Fruit fly (Drosophila melanogaster): Measurements from ENCODE around the gene CG9269.

Gene CG9269

DNA sequence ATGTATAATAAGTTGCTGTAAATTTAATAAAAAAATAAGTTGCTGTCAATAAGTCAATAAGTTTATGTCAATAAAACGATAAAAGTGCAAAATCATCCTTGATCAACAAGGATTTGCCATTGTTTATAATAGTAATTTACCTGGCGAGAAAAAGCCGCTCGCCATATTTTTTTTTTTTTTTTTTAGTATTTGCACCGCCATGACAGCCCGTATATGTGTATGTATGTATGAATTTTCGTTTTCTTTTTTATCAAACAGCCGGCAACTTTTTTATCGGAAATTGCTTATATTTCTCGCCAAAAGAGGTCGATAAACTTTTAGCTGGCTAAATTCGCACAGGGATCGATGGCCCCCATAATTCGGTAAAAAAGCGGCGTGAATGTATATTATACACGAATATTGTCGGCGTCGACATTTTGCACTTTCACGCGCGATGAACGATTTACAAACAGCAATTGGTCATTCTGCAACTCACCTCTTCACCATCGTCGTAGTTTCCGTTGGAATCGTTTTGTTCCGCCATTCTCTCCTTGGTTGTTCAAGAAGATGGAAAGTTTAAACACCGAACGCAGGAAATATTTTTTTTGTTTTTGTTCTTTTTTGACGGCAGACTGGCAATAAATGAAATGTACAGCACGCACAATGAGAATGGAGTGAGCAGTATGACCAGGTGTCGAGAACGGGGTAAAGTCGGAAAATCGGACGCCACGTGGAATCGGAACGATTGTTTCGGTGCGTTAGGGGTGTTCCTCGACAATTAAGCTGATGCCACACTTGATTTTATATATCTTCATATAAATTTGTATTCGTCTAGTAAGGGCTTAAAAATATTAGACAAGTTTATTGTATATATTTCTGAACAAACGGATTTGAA, 44.4 kb downstream of the CG9269 start, which contains the start of gene Hrb87F:
Gene Hrb87F (minus strand): TSS at position 667 of the 874 bp plus-strand sequence.
- TF ChIP-seq br (GFP tag; optimal IDR thresholded peaks at IDR 0.05) (no peak), Rel (GFP tag; optimal IDR thresholded peaks at IDR 0.05) (no peak), Rel (tag; optimal IDR thresholded peaks at IDR 0.05) (peak; percentile 40), Mio (GFP tag; optimal IDR thresholded peaks at IDR 0.05) (no peak), GATAd (GFP tag; optimal IDR thresholded peaks at IDR 0.05) (no peak), jim (GFP tag; optimal IDR thresholded peaks at IDR 0.05) (peak; percentile 90), Hr83 (GFP tag; optimal IDR thresholded peaks at IDR 0.05; ENCODE audit: poor library complexity, severe bottlenecking) (peak; percentile 70), Hr78 (GFP tag; optimal IDR thresholded peaks at IDR 0.05) (no peak), psq (GFP tag; optimal IDR thresholded peaks at IDR 0.05) (no peak), Sp1 (GFP tag; optimal IDR thresholded peaks at IDR 0.05) (peak; percentile 46), dl (GFP tag; optimal IDR thresholded peaks at IDR 0.05; ENCODE audit: insufficient read depth in 1 of 2, partially characterized antibody in 2 of 2) (peak in 1 of 2 experiments; percentile 12), fru (GFP tag; optimal IDR thresholded peaks at IDR 0.05) (no peak), Abd-B (GFP tag; optimal IDR thresholded peaks at IDR 0.05) (no peak), brk (GFP tag; optimal IDR thresholded peaks at IDR 0.05) (peak; percentile 31), woc (GFP tag; optimal IDR thresholded peaks at IDR 0.05) (peak; percentile 10), Jra (GFP tag; optimal IDR thresholded peaks at IDR 0.05) (no peak), sv (GFP tag; optimal IDR thresholded peaks at IDR 0.05) (no peak), lola (GFP tag; optimal IDR thresholded peaks at IDR 0.05) (no peak), Hnf4 (GFP tag; optimal IDR thresholded peaks at IDR 0.05) (peak; percentile 4)

DNA sequence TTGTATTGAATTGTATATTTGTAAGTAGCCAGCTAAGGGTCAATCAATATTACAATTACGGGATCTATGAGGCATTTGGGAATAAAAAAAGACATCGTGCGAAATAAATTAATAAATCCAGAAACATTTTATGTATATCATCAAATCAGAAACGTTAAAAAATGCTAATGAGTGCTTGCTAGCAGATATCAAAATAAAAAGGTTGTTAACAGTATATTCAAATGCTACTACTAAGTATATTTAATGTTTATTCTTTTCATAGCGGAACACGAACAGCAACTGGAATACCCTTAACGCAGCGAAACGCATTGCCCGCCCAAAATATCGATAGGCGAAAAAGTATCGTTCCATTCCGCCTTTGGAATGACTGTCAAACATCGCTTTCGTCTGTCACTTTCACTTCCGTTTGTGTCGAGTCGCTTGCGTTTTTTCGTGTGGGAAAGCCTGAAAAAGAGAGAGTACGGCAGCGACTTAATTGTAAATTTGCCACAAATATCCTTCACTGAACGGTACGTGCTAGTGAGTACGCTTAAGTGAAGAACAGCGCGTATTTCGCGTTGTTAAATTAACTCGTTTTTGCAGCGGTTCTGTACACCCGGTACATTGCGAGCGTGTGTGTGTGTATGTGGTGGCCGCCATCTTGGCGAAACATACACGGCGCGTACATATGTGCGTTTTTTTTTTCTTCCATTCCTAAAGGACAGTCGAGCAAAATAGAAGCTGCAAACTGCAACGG, 45.4 kb downstream of the CG9269 start, which contains the start of gene B52:
Gene B52 (plus strand): TSS at position 388 of the 736 bp plus-strand sequence.
- TF ChIP-seq Sp1 (GFP tag; optimal IDR thresholded peaks at IDR 0.05) = peak; percentile 83
- no peak for TF ChIP-seq sage (GFP tag; optimal IDR thresholded peaks at IDR 0.05)
- no peak for TF ChIP-seq jim (GFP tag; optimal IDR thresholded peaks at IDR 0.05)
- TF ChIP-seq Jra (GFP tag; optimal IDR thresholded peaks at IDR 0.05) = no peak
- TF ChIP-seq br (GFP tag; optimal IDR thresholded peaks at IDR 0.05) = peak; percentile 75
- TF ChIP-seq brk (GFP tag; optimal IDR thresholded peaks at IDR 0.05) = no peak
- TF ChIP-seq Dif (GFP tag; optimal IDR thresholded peaks at IDR 0.05; ENCODE audit: partially characterized antibody) = peak; percentile 47
- peak; percentile 40 for TF ChIP-seq sv (GFP tag; optimal IDR thresholded peaks at IDR 0.05)
- no peak for TF ChIP-seq Hr78 (GFP tag; optimal IDR thresholded peaks at IDR 0.05)
- TF ChIP-seq N (GFP tag; optimal IDR thresholded peaks at IDR 0.05) = peak; percentile 25
- TF ChIP-seq dsf (GFP tag; optimal IDR thresholded peaks at IDR 0.05; ENCODE audit: borderline replicate concordance) = no peak
- TF ChIP-seq GATAd (GFP tag; optimal IDR thresholded peaks at IDR 0.05) = no peak
- TF ChIP-seq h (GFP tag; optimal IDR thresholded peaks at IDR 0.05) = peak; percentile 69
- TF ChIP-seq Hnf4 (GFP tag; optimal IDR thresholded peaks at IDR 0.05) = peak; percentile 49
- no peak for TF ChIP-seq dl (GFP tag; optimal IDR thresholded peaks at IDR 0.05; ENCODE audit: insufficient read depth in 1 of 2, partially characterized antibody in 2 of 2)
- no peak for TF ChIP-seq pan (optimal IDR thresholded peaks at IDR 0.05)
- TF ChIP-seq OdsH (GFP tag; optimal IDR thresholded peaks at IDR 0.05) = peak; percentile 59
- TF ChIP-seq Vsx2 (GFP tag; optimal IDR thresholded peaks at IDR 0.05; ENCODE audit: partially characterized antibody) = peak; percentile 5
- TF ChIP-seq Mio (GFP tag; optimal IDR thresholded peaks at IDR 0.05) = no peak
- TF ChIP-seq Hr83 (GFP tag; optimal IDR thresholded peaks at IDR 0.05; ENCODE audit: poor library complexity, severe bottlenecking) = peak; percentile 75
- peak; percentile 30 for TF ChIP-seq psq (GFP tag; optimal IDR thresholded peaks at IDR 0.05)
- TF ChIP-seq woc (GFP tag; optimal IDR thresholded peaks at IDR 0.05) = peak; percentile 4
- peak; percentile 30 for TF ChIP-seq HLH106 (tag; optimal IDR thresholded peaks at IDR 0.05)
- TF ChIP-seq CrebA (GFP tag; optimal IDR thresholded peaks at IDR 0.05; ENCODE audit: borderline replicate concordance) = no peak
- TF ChIP-seq fru (GFP tag; optimal IDR thresholded peaks at IDR 0.05) = peak; percentile 37
- peak; percentile 30 for TF ChIP-seq Myc (optimal IDR thresholded peaks at IDR 0.05)
- TF ChIP-seq CG32264 (GFP tag; optimal IDR thresholded peaks at IDR 0.05) = peak; percentile 54
- TF ChIP-seq foxo (GFP tag; optimal IDR thresholded peaks at IDR 0.05) = peak in 1 of 2 experiments; percentile 35
- no peak for TF ChIP-seq usp (GFP tag; optimal IDR thresholded peaks at IDR 0.05)
- TF ChIP-seq rgr (GFP tag; optimal IDR thresholded peaks at IDR 0.05) = peak; percentile 79
- TF ChIP-seq ey (GFP tag; optimal IDR thresholded peaks at IDR 0.05) = peak; percentile 48
- no peak for TF ChIP-seq Dfd (GFP tag; optimal IDR thresholded peaks at IDR 0.05)
- no peak for TF ChIP-seq lola (GFP tag; optimal IDR thresholded peaks at IDR 0.05)
- TF ChIP-seq CG9705 (GFP tag; optimal IDR thresholded peaks at IDR 0.05) = peak; percentile 56
- TF ChIP-seq dmrt93B (GFP tag; optimal IDR thresholded peaks at IDR 0.05) = peak; percentile 53
- peak; percentile 49 for TF ChIP-seq tai (GFP tag; optimal IDR thresholded peaks at IDR 0.05)
- no peak for TF ChIP-seq Abd-B (GFP tag; optimal IDR thresholded peaks at IDR 0.05)
- no peak for TF ChIP-seq Rel (GFP tag; optimal IDR thresholded peaks at IDR 0.05)
- TF ChIP-seq Rel (tag; optimal IDR thresholded peaks at IDR 0.05) = peak; percentile 35
